Worm (Caenorhabditis elegans) whole organism, L4 larva: Measurements from ENCODE around the gene afmd-2.

Experiments used
- F26F4.8 ChIP-seq: fragments of 200-800 bp; sonication (Bioruptor generic); conservative IDR thresholded peaks from 2 replicates; pipeline ENCODE4 v1.3.6; 2022; ENCODE audit warnings: missing genetic modification characterization, missing compliant biosample characterization
- T20F7.1 ChIP-seq: fragments of 200-800 bp; sonication (Bioruptor generic); optimal IDR thresholded peaks from 2 replicates; lab custom pipeline; 2018; ENCODE audit warnings: mild to moderate bottlenecking, missing genetic modification characterization, missing compliant biosample characterization
- Y48G9A.11 ChIP-seq: fragments of 200-800 bp; sonication (Bioruptor generic); IDR thresholded peaks from 2 replicates; pipeline ENCODE4 v1.3.6; 2022; ENCODE audit warnings: missing genetic modification reagents, missing genetic modification characterization, missing compliant biosample characterization
- ZK337.2 ChIP-seq: fragments of 200-800 bp; sonication (Bioruptor generic); IDR thresholded peaks from 2 replicates; pipeline ENCODE4 v1.3.6; 2022; ENCODE audit warnings: missing genetic modification reagents, missing genetic modification characterization, missing compliant biosample characterization
- ama-1 ChIP-seq: fragments of 150-350 bp; optimal IDR thresholded peaks from 2 replicates; lab custom pipeline; 2014; ENCODE audit warnings: inconsistent platforms, mixed read lengths
- ceh-20 ChIP-seq: fragments of 200-800 bp; sonication (Bioruptor generic); IDR thresholded peaks from 2 replicates; pipeline ENCODE4 v1.3.6; 2022; ENCODE audit warnings: missing genetic modification reagents, missing genetic modification characterization, missing compliant biosample characterization
- ceh-62 ChIP-seq: sonication (generic microtip); optimal IDR thresholded peaks from 2 replicates; lab custom pipeline; 2017; ENCODE audit warnings: missing biosample characterization, missing genetic modification characterization
- ceh-82 ChIP-seq: sonication (generic microtip); optimal IDR thresholded peaks from 2 replicates; lab custom pipeline; 2017; ENCODE audit warnings: missing biosample characterization, missing genetic modification characterization
- hmg-1.1 ChIP-seq: fragments of 200-800 bp; sonication (Bioruptor generic); IDR thresholded peaks from 2 replicates; pipeline ENCODE4 v1.3.6; 2022; ENCODE audit warnings: missing genetic modification reagents, missing genetic modification characterization, missing compliant biosample characterization
- nhr-11 ChIP-seq: fragments of 150-350 bp; optimal IDR thresholded peaks from 2 replicates; lab custom pipeline; 2014; ENCODE audit warnings: missing biosample characterization, missing genetic modification characterization
- snpc-4 ChIP-seq: fragments of 150-350 bp; optimal IDR thresholded peaks from 2 replicates; lab custom pipeline; 2014; ENCODE audit warnings: missing biosample characterization, missing genetic modification characterization
- zfp-2 ChIP-seq: sonication (generic microtip); optimal IDR thresholded peaks from 2 replicates; lab custom pipeline; 2016; ENCODE audit warnings: mild to moderate bottlenecking, missing genetic modification characterization, missing compliant biosample characterization

DNA sequence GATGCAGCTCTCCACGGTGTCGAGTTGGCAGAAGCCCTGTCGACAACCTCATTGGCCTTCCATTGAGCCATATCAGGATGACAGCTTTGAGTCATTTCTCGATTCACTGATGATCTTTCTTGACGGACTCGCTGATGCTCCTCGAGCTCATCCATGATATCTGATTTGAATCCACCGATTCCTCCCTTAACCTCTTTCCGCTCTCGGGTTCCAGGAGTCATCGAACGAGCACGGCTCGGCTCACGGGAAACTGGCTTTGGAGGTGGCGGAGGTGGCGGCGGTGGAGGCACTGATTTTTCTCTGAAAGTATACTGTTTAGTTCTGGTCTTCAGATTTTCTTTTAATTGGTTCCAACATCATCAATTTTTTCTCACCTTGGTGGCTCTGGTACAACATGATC lies 50.0 kb downstream of the afmd-2 start:
- TF ChIP-seq snpc-4 (tag; lab: Kevin White, UChicago) (no peak), Y48G9A.11 (GFP tag; lab: Robert Waterston, UW) (no peak), ceh-20 (no peak), F26F4.8 (GFP tag; lab: Robert Waterston, UW) (no peak), nhr-11 (tag; lab: Kevin White, UChicago) (no peak), ZK337.2 (no peak), zfp-2 (tag; lab: Kevin White, UChicago) (no peak), T20F7.1 (GFP tag; lab: Kevin White, UChicago) (no peak), ama-1 (lab: Kevin White, UChicago) (no peak), ceh-62 (tag; lab: Kevin White, UChicago) (no peak), ceh-82 (tag; lab: Kevin White, UChicago) (no peak), hmg-1.1 (GFP tag; lab: Robert Waterston, UW) (no peak)
